Fruit fly (Drosophila melanogaster) whole organism: ENCODE results near the gene CG5555.

Experiments
- CG8478 ChIP-seq: fragments of >200 bp; optimal IDR thresholded peaks from 2 replicates; lab custom pipeline; 2018; ENCODE audit warnings: inconsistent platforms
- Dll ChIP-seq: fragments of >200 bp; optimal IDR thresholded peaks from 2 replicates; lab custom pipeline; 2017
- EcR ChIP-seq, 2 experiments: fragments of >200 bp; optimal IDR thresholded peaks; 2 replicates each; lab custom pipeline; 2017; ENCODE audit warnings: missing biosample characterization in 2 of 2, missing genetic modification characterization in 2 of 2, missing genetic modification reagents in 2 of 2
- pan ChIP-seq: fragments of >200 bp; optimal IDR thresholded peaks from 2 replicates; lab custom pipeline; 2017
- psq ChIP-seq: fragments of >200 bp; optimal IDR thresholded peaks from 2 replicates; lab custom pipeline; 2017
- usp ChIP-seq: fragments of >200 bp; optimal IDR thresholded peaks from 2 replicates; lab custom pipeline; 2017; ENCODE audit warnings: missing biosample characterization, missing genetic modification characterization, mixed read lengths

The CG5555 gene

dm6 chr3R:19182848-19183247, 2.5 kb upstream of the CG5555 start:
- TF ChIP-seq CG8478 (lab: Kevin White, UChicago) = no peak
- TF ChIP-seq usp = no peak
- no peak for TF ChIP-seq EcR (GFP tag; optimal IDR thresholded peaks at IDR 0.05; lab: Kevin White, UChicago)
- TF ChIP-seq psq (lab: Kevin White, UChicago) = no peak
- TF ChIP-seq pan (lab: Kevin White, UChicago) = no peak
- TF ChIP-seq Dll (lab: Kevin White, UChicago) = no peak

DNA sequence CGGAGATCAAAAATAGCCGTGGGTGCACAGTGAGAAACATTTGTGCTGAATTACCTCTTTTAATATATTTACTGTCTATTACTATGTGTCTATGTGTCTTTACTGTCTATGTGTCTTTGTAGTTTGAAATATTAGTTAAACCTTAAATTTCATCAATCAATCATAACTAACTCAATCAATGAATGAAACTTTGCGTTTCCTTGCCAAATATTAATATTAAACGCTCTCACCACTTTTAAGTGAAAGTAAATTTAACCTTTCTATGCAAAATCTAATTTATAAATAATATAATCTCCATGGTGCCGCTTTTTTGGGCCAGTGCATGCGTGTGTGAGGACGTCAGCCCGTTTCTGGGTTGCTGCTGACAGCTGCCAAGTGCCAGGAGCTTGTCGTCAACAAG, 876 bp upstream of the CG5555 start:
- TF ChIP-seq Dll (lab: Kevin White, UChicago) = no peak
- TF ChIP-seq pan (lab: Kevin White, UChicago) = no peak
- TF ChIP-seq usp = no peak

DNA sequence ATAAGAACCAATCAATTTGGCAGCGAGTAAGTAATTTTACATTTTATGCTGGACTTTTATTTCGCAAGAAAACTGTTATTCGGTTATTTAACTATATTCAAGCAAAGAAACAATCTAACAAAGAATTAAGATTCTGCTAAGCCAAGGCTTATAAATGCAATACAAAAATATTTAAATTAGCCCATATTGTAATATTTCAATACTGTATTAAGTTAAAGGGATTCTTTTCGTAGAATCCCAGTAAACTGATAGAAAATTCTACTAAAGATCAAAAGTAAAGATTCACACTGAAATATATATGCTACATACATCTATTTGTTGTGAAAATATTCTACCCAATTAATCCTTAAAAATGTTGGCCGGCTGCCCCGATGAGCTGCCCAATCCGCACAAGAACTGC, 3.6 kb downstream of the CG5555 start, which contains the start of gene CG14282:
TSS of gene CG14282 (plus strand) at position 301 of the 400 bp plus-strand sequence.
- no peak for TF ChIP-seq CG8478 (lab: Kevin White, UChicago)

DNA sequence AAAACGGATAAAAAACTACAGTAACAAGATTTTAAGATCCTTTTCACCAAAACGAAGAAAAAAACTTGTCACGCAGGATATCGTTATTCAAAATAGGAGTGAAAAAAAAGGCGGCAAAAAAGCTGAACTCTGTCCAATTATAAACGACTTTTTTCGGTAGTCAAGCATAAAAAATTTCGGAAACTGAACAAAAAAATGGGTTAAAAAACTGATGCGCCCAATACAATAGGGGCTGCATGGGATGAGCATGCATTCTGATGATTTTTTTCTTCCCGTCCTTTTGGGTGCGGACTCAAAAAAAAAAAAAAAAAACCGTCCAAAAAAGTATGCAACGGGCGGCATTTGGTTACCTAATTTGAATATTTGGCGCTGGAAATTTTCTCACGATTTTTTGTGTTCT, 5.8 kb downstream of the CG5555 start:
- TF ChIP-seq psq (lab: Kevin White, UChicago) = no peak
- no peak for TF ChIP-seq Dll (lab: Kevin White, UChicago)
- TF ChIP-seq EcR (GFP tag; optimal IDR thresholded peaks at IDR 0.05; lab: Kevin White, UChicago) = no peak
- TF ChIP-seq usp = no peak
- TF ChIP-seq pan (lab: Kevin White, UChicago) = no peak
- TF ChIP-seq CG8478 (lab: Kevin White, UChicago) = no peak

DNA sequence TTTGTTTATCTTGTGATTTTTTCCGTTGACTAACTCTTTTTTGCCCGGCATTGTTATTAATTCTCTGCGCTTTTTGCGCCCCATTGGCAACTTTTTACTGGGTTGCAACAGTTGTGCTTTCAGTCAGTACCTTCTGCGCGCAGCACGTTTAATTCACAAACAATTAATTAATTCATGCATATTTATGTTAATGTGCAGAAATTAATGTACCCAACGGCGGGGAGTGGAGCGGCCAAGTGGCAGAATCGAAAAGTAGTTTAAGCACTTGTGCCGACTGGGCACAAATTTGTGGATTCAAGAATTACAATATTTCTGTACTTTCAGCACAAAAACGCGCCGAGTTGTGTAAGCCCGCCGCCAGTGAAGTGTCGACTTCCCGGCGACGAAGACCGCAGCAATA, 12.8 kb downstream of the CG5555 start:
- TF ChIP-seq CG8478 (lab: Kevin White, UChicago) = no peak
- no peak for TF ChIP-seq EcR (GFP tag; optimal IDR thresholded peaks at IDR 0.05; lab: Kevin White, UChicago)
- no peak for TF ChIP-seq usp
- TF ChIP-seq Dll (lab: Kevin White, UChicago) = no peak
- TF ChIP-seq pan (lab: Kevin White, UChicago) = no peak
- TF ChIP-seq psq (lab: Kevin White, UChicago) = no peak

DNA sequence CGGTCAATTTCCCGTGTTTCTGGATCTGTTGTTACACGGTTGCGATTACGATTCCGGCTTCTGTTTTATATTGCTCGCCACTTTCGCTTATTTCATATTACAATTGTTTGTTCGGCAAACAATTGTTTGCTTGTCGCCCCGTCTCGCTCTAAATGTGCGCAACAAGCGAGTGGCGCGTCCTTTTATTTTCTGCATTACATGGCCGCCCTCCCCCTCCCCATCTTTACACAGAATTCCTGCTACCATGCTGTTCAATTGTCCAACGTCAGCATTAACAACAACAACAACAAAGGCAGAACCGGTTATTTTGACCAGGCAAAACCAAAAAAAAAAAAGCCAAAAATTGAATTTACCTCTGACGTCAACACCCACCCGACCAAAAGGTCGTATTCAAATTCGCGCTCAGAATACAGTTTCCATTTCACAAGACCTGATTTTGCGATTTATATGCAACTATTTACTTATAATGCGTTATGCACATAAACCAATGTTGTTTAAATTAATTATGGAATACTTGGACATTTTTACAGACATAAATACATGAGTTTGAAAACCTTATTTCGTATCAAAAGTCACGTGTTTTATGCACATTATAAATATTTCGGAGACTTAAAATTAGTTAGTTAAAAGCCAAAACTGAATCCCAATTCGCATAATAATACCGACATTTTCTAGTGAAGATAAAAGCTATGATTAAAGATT, 14.1 kb downstream of the CG5555 start:
- TF ChIP-seq psq (lab: Kevin White, UChicago) (no peak), CG8478 (lab: Kevin White, UChicago) (no peak), EcR (GFP tag; optimal IDR thresholded peaks at IDR 0.05; lab: Kevin White, UChicago) (no peak), pan (lab: Kevin White, UChicago) (no peak), Dll (lab: Kevin White, UChicago) (no peak), usp (no peak)

dm6 chr3R:19165620-19166055, 14.7 kb downstream of the CG5555 start:
- TF ChIP-seq usp (no peak), psq (lab: Kevin White, UChicago) (no peak), pan (lab: Kevin White, UChicago) (no peak), Dll (lab: Kevin White, UChicago) (peak; percentile 80)

DNA sequence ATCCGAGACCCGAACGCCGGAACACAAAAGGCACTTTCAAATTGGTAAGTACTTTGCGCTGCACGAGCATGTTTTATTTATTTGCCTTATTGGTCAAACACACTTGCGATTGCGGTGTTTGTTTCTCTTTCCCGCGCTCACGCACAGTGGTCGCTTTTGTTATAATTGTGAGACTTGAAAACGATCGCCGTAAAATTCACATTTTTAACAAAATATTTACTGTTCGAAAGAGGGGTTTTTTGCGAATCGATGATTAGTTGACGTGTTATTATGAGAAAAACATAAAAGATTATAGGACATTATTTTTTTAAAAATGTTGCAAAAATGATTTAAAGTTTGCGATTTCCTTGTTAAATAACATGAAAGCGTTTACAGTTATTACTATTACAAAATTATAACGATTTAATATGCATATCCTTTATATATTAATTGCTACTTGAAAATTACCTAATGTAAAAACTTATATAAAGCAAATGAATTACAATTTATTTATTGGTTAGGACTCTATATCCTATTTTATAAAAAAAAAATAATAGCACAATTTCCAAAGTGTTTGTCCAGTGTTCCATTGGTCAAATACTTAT, 15.4 kb downstream of the CG5555 start:
- TF ChIP-seq EcR (GFP tag; optimal IDR thresholded peaks at IDR 0.05; lab: Kevin White, UChicago) (no peak), CG8478 (lab: Kevin White, UChicago) (no peak), Dll (lab: Kevin White, UChicago) (no peak), usp (no peak)

DNA sequence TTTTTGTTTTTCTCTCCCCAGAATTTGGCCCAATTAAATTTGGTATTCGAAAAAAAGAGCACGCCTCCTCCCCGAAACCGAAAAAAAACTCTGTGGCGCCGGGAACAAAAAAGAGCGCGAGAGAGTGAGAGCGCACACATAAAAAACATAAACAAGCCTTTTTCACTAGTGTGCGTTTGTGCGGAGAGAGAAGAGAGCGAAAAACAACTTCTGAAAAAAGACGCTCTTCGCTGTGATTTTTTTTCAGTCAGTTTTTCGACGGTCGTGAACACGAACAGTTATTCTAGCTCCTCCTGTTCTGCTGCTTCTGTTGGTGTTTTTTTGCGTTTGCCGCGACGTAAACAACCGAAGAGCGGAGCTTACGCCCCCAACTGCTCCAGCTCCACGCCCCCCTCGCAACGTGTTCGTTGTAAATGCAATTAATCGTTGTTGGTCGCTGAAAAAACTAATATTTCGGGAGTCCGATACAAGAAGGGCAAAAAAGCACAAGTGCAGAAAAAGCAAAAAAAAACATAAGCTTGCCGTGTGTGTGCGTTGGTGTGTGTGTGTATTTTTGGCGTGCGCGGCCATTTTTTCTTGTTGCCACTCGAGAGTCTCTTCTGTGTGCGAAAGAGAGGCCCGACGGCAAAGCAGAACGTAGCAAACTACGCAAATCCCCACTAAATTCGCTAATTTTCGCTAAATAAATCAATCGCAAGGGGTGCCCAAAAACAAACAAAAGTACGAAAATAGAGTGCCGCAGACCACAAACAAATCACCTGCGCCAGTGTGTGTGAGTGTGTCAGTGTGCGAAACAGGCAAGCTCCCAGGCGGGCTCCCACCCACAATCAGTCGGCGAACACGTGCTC, 16.1 kb downstream of the CG5555 start, which contains the start of gene sqz:
TSS of gene sqz (plus strand) at position 240 of the 848 bp plus-strand sequence.
- TF ChIP-seq usp (no peak), EcR (GFP tag; optimal IDR thresholded peaks at IDR 0.05; lab: Kevin White, UChicago) (no peak), psq (lab: Kevin White, UChicago) (no peak), pan (lab: Kevin White, UChicago) (no peak), Dll (lab: Kevin White, UChicago) (peak; percentile 93), CG8478 (lab: Kevin White, UChicago) (no peak)

- TF ChIP-seq pan (lab: Kevin White, UChicago) (peak; percentile 60), CG8478 (lab: Kevin White, UChicago) (no peak), Dll (lab: Kevin White, UChicago) (no peak), psq (lab: Kevin White, UChicago) (no peak)
These were observed 18.2 kb downstream of the CG5555 start, which contains the start of the genes CG42359 and Nsun5 for dm6 chr3R:19162135-19162616. Gene CG42359, minus strand, starts transcription at chr3R:19162300. Gene Nsun5, minus strand, starts transcription at chr3R:19162300.

DNA sequence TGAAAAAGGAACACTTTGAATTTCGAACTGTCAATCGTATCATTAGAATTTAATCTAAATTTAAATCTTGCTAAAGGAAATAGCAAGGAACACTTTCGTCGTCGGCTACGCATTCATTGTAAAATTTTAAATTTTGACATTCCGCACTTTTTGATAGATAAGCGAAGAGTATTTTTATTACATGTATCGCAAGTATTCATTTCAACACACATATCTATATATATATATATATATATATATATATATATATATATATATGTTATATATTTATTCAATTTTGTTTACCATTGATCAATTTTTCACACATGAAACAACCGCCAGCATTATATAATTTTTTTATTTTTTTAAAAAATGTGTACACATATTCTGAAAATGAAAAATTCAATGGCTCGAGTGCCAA, 20.6 kb downstream of the CG5555 start, which contains the start of gene CG11779:
TSS of gene CG11779 (minus strand) at position 101 of the 400 bp plus-strand sequence.
- TF ChIP-seq pan (lab: Kevin White, UChicago) (no peak), EcR (GFP tag; optimal IDR thresholded peaks at IDR 0.05; lab: Kevin White, UChicago) (no peak), Dll (lab: Kevin White, UChicago) (no peak), psq (lab: Kevin White, UChicago) (no peak), usp (no peak), CG8478 (lab: Kevin White, UChicago) (no peak)
